Worm (Caenorhabditis elegans) whole organism, mixed stage, embryonic: ENCODE measurements around the gene srx-16.

Experiments used
- M03D4.4 ChIP-seq: sonication (generic microtip); optimal IDR thresholded peaks from 2 replicates; lab custom pipeline; 2017; ENCODE audit warnings: mild to moderate bottlenecking, missing genetic modification characterization, missing compliant biosample characterization
- bed-3 ChIP-seq: fragments of 200-800 bp; sonication (Bioruptor generic); optimal IDR thresholded peaks from 3 replicates; lab custom pipeline; 2018; ENCODE audit warnings: mild to moderate bottlenecking, missing genetic modification characterization, moderate library complexity, missing compliant biosample characterization
- blmp-1 ChIP-seq: fragments of 150-350 bp; optimal IDR thresholded peaks from 2 replicates; lab custom pipeline; 2014; ENCODE audit warnings: missing biosample characterization, missing genetic modification characterization
- ceh-39 ChIP-seq: fragments of 150-350 bp; optimal IDR thresholded peaks from 2 replicates; lab custom pipeline; 2014; ENCODE audit warnings: missing biosample characterization, missing genetic modification characterization
- ceh-43 ChIP-seq: fragments of 200-800 bp; sonication (Bioruptor generic); optimal IDR thresholded peaks from 2 replicates; lab custom pipeline; 2018; ENCODE audit warnings: mild to moderate bottlenecking, missing genetic modification characterization, moderate library complexity, missing compliant biosample characterization
- ceh-83 ChIP-seq: fragments of 200-800 bp; sonication (Bioruptor generic); optimal IDR thresholded peaks from 2 replicates; lab custom pipeline; 2018; ENCODE audit warnings: mild to moderate bottlenecking, missing genetic modification characterization, missing compliant biosample characterization
- ces-1 ChIP-seq: fragments of 150-350 bp; optimal IDR thresholded peaks from 2 replicates; lab custom pipeline; 2014; ENCODE audit warnings: missing biosample characterization, missing genetic modification reagents, missing genetic modification characterization
- cnd-1 ChIP-seq: fragments of 200-800 bp; sonication (Bioruptor generic); optimal IDR thresholded peaks from 2 replicates; lab custom pipeline; 2018; ENCODE audit warnings: mild to moderate bottlenecking, missing genetic modification characterization, missing compliant biosample characterization
- drap-1 ChIP-seq: fragments of 200-800 bp; sonication (Bioruptor generic); optimal IDR thresholded peaks from 3 replicates; lab custom pipeline; 2018; ENCODE audit warnings: mild to moderate bottlenecking, missing genetic modification characterization, missing compliant biosample characterization
- elt-1 ChIP-seq: sonication (generic microtip); optimal IDR thresholded peaks from 2 replicates; lab custom pipeline; 2017; ENCODE audit warnings: missing genetic modification characterization, mild to moderate bottlenecking, missing compliant biosample characterization, antibody characterized with exemption, moderate library complexity, borderline replicate concordance; ENCODE audit not compliant: insufficient read depth
- elt-3 ChIP-seq: fragments of 150-350 bp; optimal IDR thresholded peaks from 2 replicates; lab custom pipeline; 2014; ENCODE audit warnings: missing biosample characterization, missing genetic modification characterization
- ham-2 ChIP-seq: fragments of 200-800 bp; sonication (Bioruptor generic); optimal IDR thresholded peaks from 2 replicates; lab custom pipeline; 2018; ENCODE audit warnings: mild to moderate bottlenecking, missing genetic modification characterization, missing compliant biosample characterization
- hlh-1 ChIP-seq: fragments of 150-350 bp; optimal IDR thresholded peaks from 2 replicates; lab custom pipeline; 2014; ENCODE audit warnings: missing biosample characterization, missing genetic modification reagents, missing genetic modification characterization
- lin-13 ChIP-seq: fragments of 150-350 bp; optimal IDR thresholded peaks from 2 replicates; lab custom pipeline; 2014; ENCODE audit warnings: missing biosample characterization, missing genetic modification characterization
- lin-32 ChIP-seq: fragments of 200-800 bp; sonication (Bioruptor generic); optimal IDR thresholded peaks from 2 replicates; lab custom pipeline; 2018; ENCODE audit warnings: mild to moderate bottlenecking, missing genetic modification characterization, missing compliant biosample characterization
- lsy-2 ChIP-seq: fragments of 150-350 bp; optimal IDR thresholded peaks from 2 replicates; lab custom pipeline; 2014; ENCODE audit warnings: missing biosample characterization, missing genetic modification characterization
- mep-1 ChIP-seq: fragments of 150-350 bp; optimal IDR thresholded peaks from 2 replicates; lab custom pipeline; 2017; ENCODE audit warnings: missing biosample characterization, missing genetic modification reagents, missing genetic modification characterization, inconsistent platforms
- mls-2 ChIP-seq: sonication (generic microtip); optimal IDR thresholded peaks from 2 replicates; lab custom pipeline; 2016; ENCODE audit warnings: mild to moderate bottlenecking, missing genetic modification characterization, moderate library complexity, missing compliant biosample characterization
- nhr-12 ChIP-seq: fragments of 150-350 bp; optimal IDR thresholded peaks from 2 replicates; lab custom pipeline; 2014; ENCODE audit warnings: missing biosample characterization, missing genetic modification characterization
- nhr-2 ChIP-seq: fragments of 150-350 bp; optimal IDR thresholded peaks from 2 replicates; lab custom pipeline; 2014; ENCODE audit warnings: missing biosample characterization, missing genetic modification characterization
- nhr-28 ChIP-seq: fragments of 150-350 bp; optimal IDR thresholded peaks from 2 replicates; lab custom pipeline; 2014; ENCODE audit warnings: missing biosample characterization, missing genetic modification characterization
- nhr-76 ChIP-seq: sonication (generic microtip); optimal IDR thresholded peaks from 2 replicates; lab custom pipeline; 2017; ENCODE audit warnings: missing biosample characterization, missing genetic modification characterization
- snpc-4 ChIP-seq: fragments of 150-350 bp; optimal IDR thresholded peaks from 2 replicates; lab custom pipeline; 2014; ENCODE audit warnings: missing biosample characterization, missing genetic modification characterization
- sptf-1 ChIP-seq: sonication (generic microtip); optimal IDR thresholded peaks from 2 replicates; lab custom pipeline; 2017; ENCODE audit warnings: mild to moderate bottlenecking, missing genetic modification characterization, moderate library complexity, missing compliant biosample characterization
- tbx-8 ChIP-seq: fragments of 200-800 bp; sonication (Bioruptor generic); optimal IDR thresholded peaks from 2 replicates; lab custom pipeline; 2018; ENCODE audit warnings: mild to moderate bottlenecking, missing genetic modification characterization, moderate library complexity, missing compliant biosample characterization
- unc-39 ChIP-seq: fragments of 150-350 bp; optimal IDR thresholded peaks from 2 replicates; lab custom pipeline; 2014; ENCODE audit warnings: missing biosample characterization, missing genetic modification characterization
- unc-62 ChIP-seq: fragments of 150-350 bp; optimal IDR thresholded peaks from 2 replicates; lab custom pipeline; 2014; ENCODE audit warnings: missing biosample characterization, missing genetic modification reagents, missing genetic modification characterization
- ztf-11 ChIP-seq: fragments of 150-350 bp; optimal IDR thresholded peaks from 2 replicates; lab custom pipeline; 2014; ENCODE audit warnings: missing biosample characterization, missing genetic modification characterization

Gene srx-16

ce11 chrV:6956237-6956636, 19.9 kb upstream of the srx-16 start, which contains the start of gene mec-1:
TSS of gene mec-1 (plus strand) at chrV:6956537.
- TF ChIP-seq sptf-1 (no peak), nhr-12 (tag; lab: Kevin White, UChicago) (no peak), ham-2 (GFP tag; lab: Kevin White, UChicago) (no peak), mls-2 (tag; lab: Kevin White, UChicago) (no peak), elt-3 (tag; lab: Kevin White, UChicago) (no peak)

- peak; percentile 80 for TF ChIP-seq elt-1 (tag; lab: Kevin White, UChicago)
- no peak for TF ChIP-seq nhr-76
- no peak for TF ChIP-seq hlh-1
- no peak for TF ChIP-seq ceh-39 (tag; lab: Kevin White, UChicago)
- TF ChIP-seq nhr-28 (tag; lab: Kevin White, UChicago): no peak
- TF ChIP-seq unc-62 (GFP tag; lab: Kevin White, UChicago): peak; percentile 61
- TF ChIP-seq lin-32: no peak
- no peak for TF ChIP-seq sptf-1
- peak; percentile 91 for TF ChIP-seq ham-2 (GFP tag; lab: Kevin White, UChicago)
- TF ChIP-seq nhr-2 (tag; lab: Kevin White, UChicago): no peak
- TF ChIP-seq lsy-2: no peak
- TF ChIP-seq bed-3 (GFP tag; lab: Kevin White, UChicago): no peak
- TF ChIP-seq, all 35 proteins: peak for 3
Observed at ce11 chrV:6969950-6970532, 6.1 kb upstream of the srx-16 start, which contains the start of gene ptr-15. TSS of gene ptr-15 (minus strand) at chrV:6970000.

DNA sequence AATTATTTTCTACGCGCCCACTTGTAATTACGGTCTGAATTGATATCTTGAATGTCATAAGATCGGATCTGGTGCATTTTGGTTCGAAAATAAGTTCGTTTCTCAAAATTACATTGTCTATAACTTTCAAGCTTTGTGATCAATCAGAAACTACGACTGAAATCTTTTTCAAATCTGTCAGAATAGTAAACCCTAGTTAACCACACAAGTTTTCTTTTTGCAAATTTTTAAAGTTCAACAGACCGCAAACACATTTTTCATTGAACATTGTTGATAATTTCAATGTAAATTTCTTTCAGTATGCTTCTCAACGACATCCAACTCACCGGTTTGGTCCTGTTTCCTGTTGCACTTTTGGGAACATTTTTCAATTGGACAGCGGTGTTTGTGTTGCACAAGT, 4.6 kb upstream of the srx-16 start, which contains the start of gene srx-59:
Gene srx-59 (plus strand): TSS at position 301 of the 400 bp plus-strand sequence.
- TF ChIP-seq ceh-83 (no peak), cnd-1 (tag; lab: Kevin White, UChicago) (no peak), blmp-1 (tag; lab: Kevin White, UChicago) (no peak), hlh-1 (no peak), mep-1 (no peak), lsy-2 (no peak), tbx-8 (no peak), nhr-76 (no peak), ztf-11 (tag; lab: Kevin White, UChicago) (no peak), elt-1 (tag; lab: Kevin White, UChicago) (no peak), lin-13 (tag; lab: Kevin White, UChicago) (no peak), snpc-4 (no peak), nhr-12 (tag; lab: Kevin White, UChicago) (no peak), ceh-39 (tag; lab: Kevin White, UChicago) (no peak), lin-32 (no peak), M03D4.4 (no peak), bed-3 (GFP tag; lab: Kevin White, UChicago) (no peak)

ce11 chrV:6979019-6979418, 2.9 kb downstream of the srx-16 start, which contains the start of gene sre-12:
TSS of gene sre-12 (minus strand) at chrV:6979119.
- no peak for TF ChIP-seq elt-3 (tag; lab: Kevin White, UChicago)
- no peak for TF ChIP-seq lsy-2
- no peak for TF ChIP-seq nhr-28 (tag; lab: Kevin White, UChicago)
- no peak for TF ChIP-seq snpc-4
- TF ChIP-seq drap-1 (GFP tag; lab: Kevin White, UChicago): no peak
- no peak for TF ChIP-seq nhr-76

DNA sequence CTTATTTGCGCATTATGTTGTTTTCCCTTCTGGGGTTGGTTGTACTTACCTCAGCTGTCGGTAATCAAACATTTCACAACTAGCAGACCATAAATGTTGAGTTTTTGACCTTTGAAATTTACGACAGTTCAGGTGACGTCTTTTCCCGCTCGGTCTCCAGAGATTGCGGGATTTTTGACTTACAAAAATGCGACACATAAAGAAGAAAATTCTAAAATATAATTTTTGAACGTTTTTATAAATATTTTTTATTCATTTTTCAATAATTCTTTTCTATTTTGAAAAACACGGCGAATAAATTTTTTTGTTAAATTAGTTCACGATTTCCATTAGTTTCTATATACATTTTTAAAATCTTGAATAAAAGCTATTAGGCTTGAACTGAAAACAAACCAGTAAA, 6.7 kb downstream of the srx-16 start, which contains the start of gene nhr-161:
Gene nhr-161 (minus strand): TSS at position 101 of the 400 bp plus-strand sequence.
- TF ChIP-seq unc-39 (no peak), ceh-39 (tag; lab: Kevin White, UChicago) (no peak), mls-2 (tag; lab: Kevin White, UChicago) (no peak), nhr-28 (tag; lab: Kevin White, UChicago) (no peak), sptf-1 (no peak), ztf-11 (tag; lab: Kevin White, UChicago) (no peak), tbx-8 (no peak), nhr-76 (no peak), ham-2 (GFP tag; lab: Kevin White, UChicago) (no peak), ceh-43 (GFP tag; lab: Kevin White, UChicago) (no peak), ces-1 (no peak), nhr-2 (tag; lab: Kevin White, UChicago) (no peak), mep-1 (no peak), lin-32 (no peak)

DNA sequence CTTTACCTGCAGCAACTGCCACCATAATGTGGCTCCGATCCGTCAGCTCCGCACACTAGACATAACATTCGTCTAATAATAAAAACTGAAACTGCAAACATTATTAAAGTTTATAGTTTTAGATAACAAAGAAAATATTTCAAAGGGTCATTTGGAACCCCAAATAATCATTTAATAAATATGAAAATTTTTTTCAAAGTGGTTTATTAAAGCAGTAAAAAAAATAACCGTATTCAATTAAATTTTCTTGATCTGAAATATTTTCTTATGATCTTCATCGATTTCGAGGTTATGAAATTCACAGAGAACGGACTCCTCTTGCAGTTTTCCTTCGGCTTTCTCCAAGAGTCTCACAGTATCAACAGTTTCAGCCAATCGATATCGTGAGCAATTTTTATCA, 9.8 kb downstream of the srx-16 start, which contains the start of gene nhr-163:
Gene nhr-163 (minus strand): TSS at position 101 of the 400 bp plus-strand sequence.
- TF ChIP-seq unc-39 (no peak), drap-1 (GFP tag; lab: Kevin White, UChicago) (no peak), lin-32 (no peak), ceh-83 (no peak), elt-3 (tag; lab: Kevin White, UChicago) (no peak), ztf-11 (tag; lab: Kevin White, UChicago) (no peak)
